ENCODE assay signal across 4 worm cellular contexts in genomic region chrIII:1424305-1424704, ce11.
A peak's percentile ranks its signal among the peaks of the same experiment; 100 is the strongest.
TF ChIP-seq lines count a peak whose summit lies in the region.

No protein-coding gene starts in this region.

TF ChIP-seq in whole organism, L2 larva, 48 proteins besides CTCF, POLR2A, EP300 and RAD21 (continues in another document):
- TF ChIP-seq ztf-1 (GFP tag; conservative IDR thresholded peaks at IDR 0.05; lab: Robert Waterston, UW) (no peak), mdl-1 (tag; optimal IDR thresholded peaks at IDR 0.05; lab: Kevin White, UChicago) (no peak), crh-2 (tag; optimal IDR thresholded peaks at IDR 0.05; lab: Kevin White, UChicago) (peak; percentile 8), gmeb-1 (tag; optimal IDR thresholded peaks at IDR 0.05; lab: Kevin White, UChicago) (peak; percentile 52), ztf-4 (tag; optimal IDR thresholded peaks at IDR 0.05; lab: Kevin White, UChicago) (no peak), mab-5 (tag; optimal IDR thresholded peaks at IDR 0.05; lab: Kevin White, UChicago) (peak; percentile 35), sma-3 (GFP tag; optimal IDR thresholded peaks at IDR 0.05; lab: Kevin White, UChicago) (peak; percentile 53), nhr-23 (tag; optimal IDR thresholded peaks at IDR 0.05; lab: Kevin White, UChicago) (no peak), lsy-2 (tag; optimal IDR thresholded peaks at IDR 0.05; lab: Kevin White, UChicago) (peak; percentile 67 to 75), blmp-1 (tag; optimal IDR thresholded peaks at IDR 0.05; lab: Kevin White, UChicago; ENCODE audit: insufficient read depth) (no peak), fos-1 (tag; optimal IDR thresholded peaks at IDR 0.05; lab: Kevin White, UChicago) (peak; percentile 34), nhr-21 (tag; optimal IDR thresholded peaks at IDR 0.05; lab: Kevin White, UChicago) (peak; percentile 14), elt-3 (tag; optimal IDR thresholded peaks at IDR 0.05; lab: Kevin White, UChicago) (no peak), unc-39 (tag; optimal IDR thresholded peaks at IDR 0.05; lab: Kevin White, UChicago) (no peak), nhr-6 (tag; optimal IDR thresholded peaks at IDR 0.05; lab: Kevin White, UChicago) (no peak), Y55F3AM.14 (GFP tag; optimal IDR thresholded peaks at IDR 0.05; lab: Kevin White, UChicago) (peak; percentile 42), nhr-129 (tag; optimal IDR thresholded peaks at IDR 0.05; lab: Kevin White, UChicago) (peak; percentile 32), aly-2 (tag; optimal IDR thresholded peaks at IDR 0.05; lab: Kevin White, UChicago) (no peak), lin-13 (GFP tag; optimal IDR thresholded peaks at IDR 0.05; lab: Kevin White, UChicago) (peak; percentile 88), unc-62 (GFP tag; optimal IDR thresholded peaks at IDR 0.05; lab: Kevin White, UChicago) (no peak), mbf-1 (tag; optimal IDR thresholded peaks at IDR 0.05; lab: Kevin White, UChicago) (no peak), R02D3.7 (tag; optimal IDR thresholded peaks at IDR 0.05; lab: Kevin White, UChicago) (no peak), dmd-4 (tag; optimal IDR thresholded peaks at IDR 0.05; lab: Kevin White, UChicago) (no peak), nhr-25 (tag; optimal IDR thresholded peaks at IDR 0.05; lab: Kevin White, UChicago) (peak; percentile 46)

TF ChIP-seq in whole organism, L4 larva, 104 proteins besides CTCF, POLR2A, EP300 and RAD21 (continues in another document):
- TF ChIP-seq mxl-3 (GFP tag; optimal IDR thresholded peaks at IDR 0.05; lab: Kevin White, UChicago) (peak; percentile 46), lsy-2 (tag; optimal IDR thresholded peaks at IDR 0.05; lab: Kevin White, UChicago) (peak; percentile 43 to 79), rbr-2 (tag; optimal IDR thresholded peaks at IDR 0.05; lab: Kevin White, UChicago) (peak; percentile 70), F26F4.8 (GFP tag; conservative IDR thresholded peaks at IDR 0.05; lab: Robert Waterston, UW) (peak; percentile 68; the same call in 1 of the 2 replicates), zfp-2 (tag; optimal IDR thresholded peaks at IDR 0.05; lab: Kevin White, UChicago) (peak; percentile 67), nhr-111 (GFP tag; optimal IDR thresholded peaks at IDR 0.05; lab: Kevin White, UChicago) (peak; percentile 77), gei-8 (GFP tag; optimal IDR thresholded peaks at IDR 0.05; lab: Kevin White, UChicago) (peak; percentile 14), ceh-20 (GFP tag; IDR thresholded peaks at IDR 0.05; lab: Robert Waterston, UW) (peak; percentile 80), daf-12 (tag; optimal IDR thresholded peaks at IDR 0.05; lab: Kevin White, UChicago) (no peak), D1046.2 (GFP tag; IDR thresholded peaks at IDR 0.05; lab: Robert Waterston, UW) (peak; percentile 87; the same call in 1 of the 2 replicates), lin-1 (GFP tag; IDR thresholded peaks at IDR 0.05; lab: Robert Waterston, UW) (peak; percentile 80), ceh-44 (GFP tag; IDR thresholded peaks at IDR 0.05; lab: Robert Waterston, UW) (peak; percentile 82; the same call in 1 of the 2 replicates), Y75B8A.6 (GFP tag; IDR thresholded peaks at IDR 0.05; lab: Robert Waterston, UW) (peak; percentile 84), F44E2.7 (GFP tag; IDR thresholded peaks at IDR 0.05; lab: Robert Waterston, UW) (0 out of 2 replicates have a peak, but pooled peaks have one; percentile 58), Y5F2A.4 (GFP tag; optimal IDR thresholded peaks at IDR 0.05; lab: Kevin White, UChicago) (peak; percentile 21), zfp-3 (GFP tag; conservative IDR thresholded peaks at IDR 0.05; lab: Robert Waterston, UW) (0 out of 2 replicates have a peak, but pooled peaks have one; percentile 60), fkh-10 (GFP tag; optimal IDR thresholded peaks at IDR 0.05; lab: Kevin White, UChicago) (peak; percentile 56), hmg-1.1 (GFP tag; IDR thresholded peaks at IDR 0.05; lab: Robert Waterston, UW) (peak; percentile 91), dmd-8 (GFP tag; IDR thresholded peaks at IDR 0.05; lab: Robert Waterston, UW) (peak; percentile 77; the same call in 1 of the 2 replicates), madf-9 (GFP tag; conservative IDR thresholded peaks at IDR 0.05; lab: Robert Waterston, UW) (peak; percentile 88), ctbp-1 (GFP tag; IDR thresholded peaks at IDR 0.05; lab: Robert Waterston, UW) (peak; percentile 76), duxl-1 (tag; optimal IDR thresholded peaks at IDR 0.05; lab: Kevin White, UChicago; ENCODE audit: poor library complexity) (peak; percentile 78)

TF ChIP-seq in whole organism, late embryonic, 69 proteins besides CTCF, POLR2A, EP300 and RAD21 (continues in another document):
- TF ChIP-seq ceh-45 (GFP tag; IDR thresholded peaks at IDR 0.05; lab: Robert Waterston, UW) (peak; percentile 72; the same call in 1 of the 2 replicates), hlh-13 (GFP tag; optimal IDR thresholded peaks at IDR 0.05; lab: Kevin White, UChicago) (peak; percentile 22), elt-2 (tag; optimal IDR thresholded peaks at IDR 0.05; lab: Kevin White, UChicago) (peak; percentile 63), hlh-15 (tag; optimal IDR thresholded peaks at IDR 0.05; lab: Kevin White, UChicago) (peak; percentile 62), ceh-19 (GFP tag; optimal IDR thresholded peaks at IDR 0.05; lab: Kevin White, UChicago) (peak; percentile 54), ceh-22 (tag; optimal IDR thresholded peaks at IDR 0.05; lab: Kevin White, UChicago) (no peak), hlh-30 (tag; optimal IDR thresholded peaks at IDR 0.05; lab: Kevin White, UChicago; ENCODE audit: insufficient read depth) (no peak), npax-4 (tag; optimal IDR thresholded peaks at IDR 0.05; lab: Kevin White, UChicago) (peak; percentile 49), ceh-2 (tag; optimal IDR thresholded peaks at IDR 0.05; lab: Kevin White, UChicago) (peak; percentile 10), ttx-3 (tag; optimal IDR thresholded peaks at IDR 0.05; lab: Kevin White, UChicago) (peak; percentile 55), Y22D7AL.16 (tag; optimal IDR thresholded peaks at IDR 0.05; lab: Kevin White, UChicago) (peak; percentile 71), ama-1 (optimal IDR thresholded peaks at IDR 0.05; lab: Kevin White, UChicago) (no peak), pqm-1 (tag; optimal IDR thresholded peaks at IDR 0.05; lab: Kevin White, UChicago) (peak; percentile 47), hlh-8 (tag; optimal IDR thresholded peaks at IDR 0.05; lab: Kevin White, UChicago) (no peak), fkh-6 (tag; optimal IDR thresholded peaks at IDR 0.05; lab: Kevin White, UChicago) (peak; percentile 73), nhr-232 (tag; optimal IDR thresholded peaks at IDR 0.05; lab: Kevin White, UChicago) (peak; percentile 43), dve-1 (tag; optimal IDR thresholded peaks at IDR 0.05; lab: Kevin White, UChicago) (peak; percentile 40), lin-11 (tag; optimal IDR thresholded peaks at IDR 0.05; lab: Kevin White, UChicago) (peak; percentile 41), unc-86 (tag; optimal IDR thresholded peaks at IDR 0.05; lab: Kevin White, UChicago) (peak; percentile 38), ahr-1 (tag; optimal IDR thresholded peaks at IDR 0.05; lab: Kevin White, UChicago) (peak; percentile 45), odd-2 (tag; optimal IDR thresholded peaks at IDR 0.05; lab: Kevin White, UChicago) (no peak), che-1 (tag; optimal IDR thresholded peaks at IDR 0.05; lab: Kevin White, UChicago) (peak; percentile 76), zip-5 (tag; optimal IDR thresholded peaks at IDR 0.05; lab: Kevin White, UChicago) (no peak), tbx-2 (tag; optimal IDR thresholded peaks at IDR 0.05; lab: Kevin White, UChicago) (peak; percentile 70), gmeb-2 (tag; optimal IDR thresholded peaks at IDR 0.05; lab: Kevin White, UChicago) (peak; percentile 64)

TF ChIP-seq in whole organism, mixed stage, embryonic, 35 proteins besides CTCF, POLR2A, EP300 and RAD21:
- TF ChIP-seq M03D4.4 (tag; optimal IDR thresholded peaks at IDR 0.05; lab: Kevin White, UChicago) (peak; percentile 23), unc-120 (tag; optimal IDR thresholded peaks at IDR 0.05; lab: Kevin White, UChicago; ENCODE audit: poor library complexity, severe bottlenecking) (peak; percentile 20), ceh-83 (GFP tag; optimal IDR thresholded peaks at IDR 0.05; lab: Kevin White, UChicago) (peak; percentile 62), ham-2 (GFP tag; optimal IDR thresholded peaks at IDR 0.05; lab: Kevin White, UChicago) (peak; percentile 29), ztf-11 (tag; optimal IDR thresholded peaks at IDR 0.05; lab: Kevin White, UChicago) (no peak), unc-62 (GFP tag; optimal IDR thresholded peaks at IDR 0.05; lab: Kevin White, UChicago) (no peak), lin-32 (GFP tag; optimal IDR thresholded peaks at IDR 0.05; lab: Kevin White, UChicago) (no peak), nhr-28 (tag; optimal IDR thresholded peaks at IDR 0.05; lab: Kevin White, UChicago) (no peak), snpc-4 (tag; optimal IDR thresholded peaks at IDR 0.05; lab: Kevin White, UChicago) (no peak), drap-1 (GFP tag; optimal IDR thresholded peaks at IDR 0.05; lab: Kevin White, UChicago) (peak; percentile 74), tbx-8 (GFP tag; optimal IDR thresholded peaks at IDR 0.05; lab: Kevin White, UChicago) (peak; percentile 20), cnd-1 (tag; optimal IDR thresholded peaks at IDR 0.05; lab: Kevin White, UChicago) (peak; percentile 36), flh-1 (GFP tag; optimal IDR thresholded peaks at IDR 0.05; lab: Kevin White, UChicago) (peak; percentile 30), sptf-1 (tag; optimal IDR thresholded peaks at IDR 0.05; lab: Kevin White, UChicago) (peak; percentile 85), mls-2 (tag; optimal IDR thresholded peaks at IDR 0.05; lab: Kevin White, UChicago) (peak; percentile 80), mab-5 (tag; optimal IDR thresholded peaks at IDR 0.05; lab: Kevin White, UChicago) (no peak), zip-8 (tag; optimal IDR thresholded peaks at IDR 0.05; lab: Kevin White, UChicago) (no peak), ceh-43 (GFP tag; optimal IDR thresholded peaks at IDR 0.05; lab: Kevin White, UChicago) (peak; percentile 14), ces-1 (GFP tag; optimal IDR thresholded peaks at IDR 0.05; lab: Kevin White, UChicago) (peak; percentile 7), hlh-1 (tag; optimal IDR thresholded peaks at IDR 0.05; lab: Kevin White, UChicago) (no peak), blmp-1 (tag; optimal IDR thresholded peaks at IDR 0.05; lab: Kevin White, UChicago) (no peak), sem-2 (GFP tag; optimal IDR thresholded peaks at IDR 0.05; lab: Kevin White, UChicago) (peak; percentile 46), lsy-2 (tag; optimal IDR thresholded peaks at IDR 0.05; lab: Kevin White, UChicago) (peak; percentile 63), pha-4 (tag; optimal IDR thresholded peaks at IDR 0.05; lab: Kevin White, UChicago) (no peak), lin-13 (tag; optimal IDR thresholded peaks at IDR 0.05; lab: Kevin White, UChicago) (peak; percentile 32), bed-3 (GFP tag; optimal IDR thresholded peaks at IDR 0.05; lab: Kevin White, UChicago) (peak; percentile 51), elt-3 (tag; optimal IDR thresholded peaks at IDR 0.05; lab: Kevin White, UChicago) (no peak), ceh-39 (tag; optimal IDR thresholded peaks at IDR 0.05; lab: Kevin White, UChicago) (no peak)
